Fruit fly (Drosophila melanogaster): Measurements from ENCODE around the gene CG7453.

The CG7453 gene

DNA sequence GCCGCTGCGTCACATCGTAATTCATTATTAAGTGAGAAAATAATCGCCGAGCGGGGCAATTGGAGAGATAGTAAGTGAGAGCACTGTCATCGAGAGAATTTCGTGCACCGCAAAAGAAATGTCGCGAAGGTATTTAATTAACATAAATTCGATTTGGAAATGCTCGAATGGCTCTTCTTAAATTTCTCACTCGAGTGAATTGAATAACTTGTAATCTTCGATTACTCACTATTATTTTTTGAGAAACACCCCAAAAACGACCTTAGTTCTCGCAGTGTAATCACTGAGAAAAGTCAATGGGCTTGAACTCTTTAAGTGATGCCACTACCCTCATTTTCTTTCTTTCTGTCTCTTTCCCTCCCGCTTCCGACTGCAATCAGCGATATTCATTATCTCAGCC lies 25.0 kb upstream of the CG7453 start (continued):
- TF ChIP-seq CG17802 (tag; optimal IDR thresholded peaks at IDR 0.05) (peak; percentile 75), CG6272 (GFP tag; IDR thresholded peaks at IDR 0.05) (peak; percentile 59), br (optimal IDR thresholded peaks at IDR 0.05) (no peak), crp (GFP tag; optimal IDR thresholded peaks at IDR 0.05) (peak in 1 of 2 experiments; percentile 29), MESR4 (GFP tag; optimal IDR thresholded peaks at IDR 0.05) (peak; percentile 6), al (GFP tag; IDR thresholded peaks at IDR 0.05) (no peak), CG12155 (GFP tag; optimal IDR thresholded peaks at IDR 0.05) (peak; percentile 73), CG11456 (GFP tag; IDR thresholded peaks at IDR 0.05) (peak; percentile 66; the same call in 1 of the 3 replicates), Sry-β (GFP tag; optimal IDR thresholded peaks at IDR 0.05) (peak; percentile 20), Adf1 (GFP tag; IDR thresholded peaks at IDR 0.05) (no peak), ham (GFP tag; IDR thresholded peaks at IDR 0.05) (no peak), CG15696 (tag; optimal IDR thresholded peaks at IDR 0.05) (peak; percentile 92), en (GFP tag; optimal IDR thresholded peaks at IDR 0.05) (peak; percentile 68), CG18764 (GFP tag; optimal IDR thresholded peaks at IDR 0.05) (peak; percentile 84), run (tag; optimal IDR thresholded peaks at IDR 0.05) (peak; percentile 30), ara (GFP tag; IDR thresholded peaks at IDR 0.05) (peak; percentile 92), Bteb2 (GFP tag; optimal IDR thresholded peaks at IDR 0.05) (peak; percentile 29), HLH4C (GFP tag; IDR thresholded peaks at IDR 0.05; ENCODE audit: partially characterized antibody) (no peak), usp (GFP tag; optimal IDR thresholded peaks at IDR 0.05) (no peak), chn (GFP tag; optimal IDR thresholded peaks at IDR 0.05) (peak; percentile 88), Kr (GFP tag; optimal IDR thresholded peaks at IDR 0.05) (peak; percentile 15), CG8290 (GFP tag; optimal IDR thresholded peaks at IDR 0.05) (peak; percentile 81), CG8290 (tag; optimal IDR thresholded peaks at IDR 0.05) (peak; percentile 47 to 71), Dip3 (GFP tag; optimal IDR thresholded peaks at IDR 0.05) (peak; percentile 31), Dp (GFP tag; optimal IDR thresholded peaks at IDR 0.05) (no peak), CG14014 (GFP tag; IDR thresholded peaks at IDR 0.05) (peak; percentile 76), MTF-1 (GFP tag; optimal IDR thresholded peaks at IDR 0.05; ENCODE audit: borderline replicate concordance) (peak; percentile 75), CG11696 (GFP tag; IDR thresholded peaks at IDR 0.05) (no peak), CG7357 (GFP tag; IDR thresholded peaks at IDR 0.05) (peak; percentile 65; the same call in 2 of the 3 replicates), pros (GFP tag; optimal IDR thresholded peaks at IDR 0.05) (peak; percentile 50), gfzf (GFP tag; optimal IDR thresholded peaks at IDR 0.05) (no peak), Mes4 (GFP tag; optimal IDR thresholded peaks at IDR 0.05) (peak; percentile 89), Hr3 (GFP tag; optimal IDR thresholded peaks at IDR 0.05) (peak; percentile 83), ash1 (GFP tag; optimal IDR thresholded peaks at IDR 0.05) (no peak), CG4404 (GFP tag; IDR thresholded peaks at IDR 0.05) (peak; percentile 88), zen (tag; optimal IDR thresholded peaks at IDR 0.05) (peak; percentile 91), unpg (GFP tag; optimal IDR thresholded peaks at IDR 0.05) (peak; percentile 90), CG1529 (GFP tag; optimal IDR thresholded peaks at IDR 0.05) (peak; percentile 89), CG10959 (GFP tag; IDR thresholded peaks at IDR 0.05) (peak; percentile 96), CG31224 (GFP tag; IDR thresholded peaks at IDR 0.05) (peak; percentile 34; the same call in 1 of the 2 replicates), slbo (GFP tag; IDR thresholded peaks at IDR 0.05) (peak; percentile 67), CG15011 (GFP tag; optimal IDR thresholded peaks at IDR 0.05) (no peak), CG6175 (GFP tag; IDR thresholded peaks at IDR 0.05) (no peak), CG4617 (GFP tag; optimal IDR thresholded peaks at IDR 0.05; ENCODE audit: borderline replicate concordance) (peak; percentile 41), CG2202 (tag; optimal IDR thresholded peaks at IDR 0.05) (peak; percentile 91), hbn (GFP tag; IDR thresholded peaks at IDR 0.05; ENCODE audit: partially characterized antibody) (no peak), bigmax (GFP tag; optimal IDR thresholded peaks at IDR 0.05) (no peak), ssp (GFP tag; IDR thresholded peaks at IDR 0.05) (peak; percentile 67), CG7928 (GFP tag; optimal IDR thresholded peaks at IDR 0.05) (no peak), CG14965 (GFP tag; optimal IDR thresholded peaks at IDR 0.05; ENCODE audit: borderline replicate concordance) (peak; percentile 43), HmgD (GFP tag; optimal IDR thresholded peaks at IDR 0.05) (peak; percentile 46), CG31441 (GFP tag; IDR thresholded peaks at IDR 0.05) (peak; percentile 91)
